Worm (Caenorhabditis elegans) whole organism, L3 larva: ENCODE measurements around the gene fbxa-142.

Experiments
- ceh-82 ChIP-seq: fragments of 150-350 bp; optimal IDR thresholded peaks from 2 replicates; lab custom pipeline; 2014; ENCODE audit warnings: missing biosample characterization, missing genetic modification characterization
- lin-15B ChIP-seq: fragments of 150-350 bp; optimal IDR thresholded peaks from 2 replicates; lab custom pipeline; 2014; ENCODE audit warnings: missing biosample characterization, missing genetic modification characterization
- nhr-237 ChIP-seq: fragments of 150-350 bp; optimal IDR thresholded peaks from 2 replicates; lab custom pipeline; 2014; ENCODE audit warnings: missing biosample characterization, missing genetic modification characterization
- nhr-28 ChIP-seq: fragments of 150-350 bp; optimal IDR thresholded peaks from 2 replicates; lab custom pipeline; 2014; ENCODE audit warnings: missing biosample characterization, missing genetic modification characterization

DNA sequence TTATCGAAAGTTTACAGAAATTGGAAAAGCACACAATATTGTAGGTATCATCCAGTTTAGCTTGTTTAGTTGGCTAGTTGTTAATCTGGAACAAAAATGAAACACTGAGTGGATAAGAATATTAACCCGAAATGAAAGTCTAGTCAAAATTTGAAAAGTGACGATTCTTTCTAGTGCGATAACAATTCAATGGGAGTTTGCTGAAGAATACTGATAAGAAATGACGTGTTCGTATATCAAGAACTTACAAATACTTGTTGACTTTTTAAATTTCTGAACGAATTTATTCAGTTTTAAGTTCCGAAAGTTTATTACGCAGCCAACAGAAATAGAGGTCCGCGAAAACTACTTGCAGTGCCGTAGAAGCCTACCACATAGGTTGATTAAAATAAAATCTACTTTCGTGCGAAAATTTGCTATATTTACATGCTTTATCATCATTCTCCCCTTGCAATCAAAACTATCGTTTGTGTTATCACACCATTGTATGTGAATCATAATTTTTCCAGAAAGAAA, 12.0 kb upstream of the fbxa-142 start, which contains the start of gene fbxa-88:
- TF ChIP-seq nhr-237 (tag; lab: Kevin White, UChicago): no peak
- TF ChIP-seq lin-15B (tag; lab: Kevin White, UChicago): no peak
- no peak for TF ChIP-seq ceh-82 (tag; lab: Kevin White, UChicago)
- TF ChIP-seq nhr-28 (tag; lab: Kevin White, UChicago): no peak
